Comparison of ENCODE assay signal across 5 fruit fly cellular contexts in genomic region chr3R:18745961-18746468, dm6.
A peak's percentile ranks its signal among the peaks of the same experiment; 100 is the strongest.
TF ChIP-seq lines count a peak whose summit lies in the region.

TSS of gene PGS1 (minus strand) at chr3R:18746041.
TSS of gene gwl (plus strand) at chr3R:18746370.

- TF ChIP-seq CTCF in whole organism, embryonic (GFP tag; optimal IDR thresholded peaks at IDR 0.05; lab: Kevin White, UChicago): no peak

TF ChIP-seq in whole organism, adult, 20 proteins besides CTCF, POLR2A, EP300 and RAD21 (continues in another document):
- TF ChIP-seq CG1620 (GFP tag; optimal IDR thresholded peaks at IDR 0.05; lab: Kevin White, UChicago) (peak; percentile 72), ovo (GFP tag; optimal IDR thresholded peaks at IDR 0.05; lab: Kevin White, UChicago) (peak; percentile 1), CG12768 (GFP tag; optimal IDR thresholded peaks at IDR 0.05; lab: Kevin White, UChicago) (peak; percentile 53), Crg-1 (GFP tag; optimal IDR thresholded peaks at IDR 0.05; lab: Kevin White, UChicago) (peak; percentile 51), bab1 (GFP tag; optimal IDR thresholded peaks at IDR 0.05; lab: Kevin White, UChicago) (peak; percentile 53), CG5204 (GFP tag; optimal IDR thresholded peaks at IDR 0.05; lab: Kevin White, UChicago) (peak; percentile 68), CG33017 (tag; optimal IDR thresholded peaks at IDR 0.05; lab: Kevin White, UChicago) (peak; percentile 59), Mnt (GFP tag; optimal IDR thresholded peaks at IDR 0.05; lab: Kevin White, UChicago) (peak; percentile 55), cnc (optimal IDR thresholded peaks at IDR 0.05; lab: Kevin White, UChicago) (no peak), cic (GFP tag; optimal IDR thresholded peaks at IDR 0.05; lab: Kevin White, UChicago) (no peak), CG11617 (GFP tag; optimal IDR thresholded peaks at IDR 0.05; lab: Kevin White, UChicago) (peak; percentile 78), CG7045 (GFP tag; optimal IDR thresholded peaks at IDR 0.05; lab: Kevin White, UChicago) (peak; percentile 70), toe (GFP tag; optimal IDR thresholded peaks at IDR 0.05; lab: Kevin White, UChicago) (peak; percentile 76), kay (GFP tag; lab: Kevin White, UChicago; ENCODE audit: borderline replicate concordance) (no peak), Hr96 (GFP tag; optimal IDR thresholded peaks at IDR 0.05; lab: Kevin White, UChicago) (no peak), Clk (GFP tag; optimal IDR thresholded peaks at IDR 0.05; lab: Kevin White, UChicago) (no peak), CG7101 (tag; optimal IDR thresholded peaks at IDR 0.05; lab: Kevin White, UChicago) (peak; percentile 81), tj (GFP tag; optimal IDR thresholded peaks at IDR 0.05; lab: Kevin White, UChicago) (peak; percentile 47)

TF ChIP-seq in whole organism, embryonic, 481 proteins besides CTCF, POLR2A, EP300 and RAD21 (continues in another document):
- TF ChIP-seq Fer3 (tag; optimal IDR thresholded peaks at IDR 0.05; lab: Kevin White, UChicago) (peak; percentile 75), Nf-YC (tag; optimal IDR thresholded peaks at IDR 0.05; lab: Kevin White, UChicago) (no peak), fd3F (GFP tag; optimal IDR thresholded peaks at IDR 0.05; lab: Kevin White, UChicago) (peak; percentile 69), HmgD (GFP tag; optimal IDR thresholded peaks at IDR 0.05; lab: Kevin White, UChicago) (no peak), trh (GFP tag; optimal IDR thresholded peaks at IDR 0.05; lab: Kevin White, UChicago) (peak; percentile 62), ato (GFP tag; IDR thresholded peaks at IDR 0.05; lab: Robert Waterston, UW; ENCODE audit: partially characterized antibody) (no peak), Fer2 (tag; optimal IDR thresholded peaks at IDR 0.05; lab: Kevin White, UChicago) (peak; percentile 58), CG31441 (GFP tag; IDR thresholded peaks at IDR 0.05; lab: Robert Waterston, UW) (no peak; the same call in 1 of the 2 replicates), CG2712 (tag; optimal IDR thresholded peaks at IDR 0.05; lab: Kevin White, UChicago) (peak; percentile 74), vfl (GFP tag; optimal IDR thresholded peaks at IDR 0.05; lab: Kevin White, UChicago) (peak; percentile 28), NC2β (GFP tag; optimal IDR thresholded peaks at IDR 0.05; lab: Kevin White, UChicago) (no peak), Xbp1 (GFP tag; optimal IDR thresholded peaks at IDR 0.05; lab: Kevin White, UChicago) (peak; percentile 84), sens (GFP tag; lab: Kevin White, UChicago) (peak; percentile 93), dmrt11E (tag; optimal IDR thresholded peaks at IDR 0.05; lab: Kevin White, UChicago) (peak; percentile 83), CG10267 (tag; optimal IDR thresholded peaks at IDR 0.05; lab: Kevin White, UChicago) (peak; percentile 94), CG15073 (GFP tag; optimal IDR thresholded peaks at IDR 0.05; lab: Kevin White, UChicago) (no peak), Hr78 (GFP tag; optimal IDR thresholded peaks at IDR 0.05; lab: Kevin White, UChicago) (no peak), CG2199 (GFP tag; IDR thresholded peaks at IDR 0.05; lab: Robert Waterston, UW) (no peak), cad (GFP tag; optimal IDR thresholded peaks at IDR 0.05; lab: Kevin White, UChicago) (no peak)

TF ChIP-seq in whole organism, prepupa, 60 proteins besides CTCF, POLR2A, EP300 and RAD21 (continues in another document):
- TF ChIP-seq Eip75B (GFP tag; optimal IDR thresholded peaks at IDR 0.05; lab: Kevin White, UChicago) (no peak), dsx (GFP tag; optimal IDR thresholded peaks at IDR 0.05; lab: Kevin White, UChicago; ENCODE audit: poor library complexity, severe bottlenecking) (no peak), CG3919 (GFP tag; optimal IDR thresholded peaks at IDR 0.05; lab: Kevin White, UChicago) (peak; percentile 65), dac (GFP tag; optimal IDR thresholded peaks at IDR 0.05; lab: Kevin White, UChicago) (no peak), cyc (GFP tag; optimal IDR thresholded peaks at IDR 0.05; lab: Kevin White, UChicago) (peak; percentile 66), Sox15 (GFP tag; optimal IDR thresholded peaks at IDR 0.05; lab: Kevin White, UChicago) (peak; percentile 50), Sox14 (GFP tag; optimal IDR thresholded peaks at IDR 0.05; lab: Kevin White, UChicago) (peak; percentile 49), net (GFP tag; optimal IDR thresholded peaks at IDR 0.05; lab: Kevin White, UChicago) (no peak), Sox102F (GFP tag; optimal IDR thresholded peaks at IDR 0.05; lab: Kevin White, UChicago) (no peak), CG15336 (GFP tag; IDR thresholded peaks at IDR 0.05; lab: Robert Waterston, UW) (peak; percentile 49; the same call in 1 of the 2 replicates), fd59A (GFP tag; optimal IDR thresholded peaks at IDR 0.05; lab: Kevin White, UChicago) (no peak), ss (GFP tag; optimal IDR thresholded peaks at IDR 0.05; lab: Kevin White, UChicago) (no peak), CG4318 (GFP tag; optimal IDR thresholded peaks at IDR 0.05; lab: Kevin White, UChicago) (no peak), CG8119 (GFP tag; IDR thresholded peaks at IDR 0.05; lab: Robert Waterston, UW) (peak; percentile 60; the same call in 2 of the 3 replicates), Lpt (GFP tag; optimal IDR thresholded peaks at IDR 0.05; lab: Kevin White, UChicago) (peak; percentile 32), esn (GFP tag; optimal IDR thresholded peaks at IDR 0.05; lab: Kevin White, UChicago) (peak; percentile 78), CG10631 (GFP tag; optimal IDR thresholded peaks at IDR 0.05; lab: Kevin White, UChicago) (peak; percentile 88), salr (GFP tag; optimal IDR thresholded peaks at IDR 0.05; lab: Kevin White, UChicago) (no peak), CG10669 (GFP tag; optimal IDR thresholded peaks at IDR 0.05; lab: Kevin White, UChicago) (no peak)

TF ChIP-seq in whole organism, pupa, 21 proteins besides CTCF, POLR2A, EP300 and RAD21:
- TF ChIP-seq CG34367 (tag; optimal IDR thresholded peaks at IDR 0.05; lab: Kevin White, UChicago) (peak; percentile 35), CG13204 (GFP tag; optimal IDR thresholded peaks at IDR 0.05; lab: Kevin White, UChicago) (no peak), CG32121 (GFP tag; IDR thresholded peaks at IDR 0.05; lab: Robert Waterston, UW) (peak; percentile 54), CG9948 (tag; optimal IDR thresholded peaks at IDR 0.05; lab: Kevin White, UChicago) (peak; percentile 56), rn (GFP tag; IDR thresholded peaks at IDR 0.05; lab: Robert Waterston, UW) (peak; percentile 58), EcR (GFP tag; optimal IDR thresholded peaks at IDR 0.05; lab: Kevin White, UChicago) (no peak), CG15710 (tag; optimal IDR thresholded peaks at IDR 0.05; lab: Kevin White, UChicago) (peak; percentile 69), CG8301 (tag; optimal IDR thresholded peaks at IDR 0.05; lab: Kevin White, UChicago) (no peak), fd96Ca (GFP tag; IDR thresholded peaks at IDR 0.05; lab: Robert Waterston, UW) (0 out of 3 replicates have a peak, but pooled peaks have one; percentile 5), CG10348 (GFP tag; IDR thresholded peaks at IDR 0.05; lab: Robert Waterston, UW) (no peak), Pif1B (GFP tag; optimal IDR thresholded peaks at IDR 0.05; lab: Kevin White, UChicago) (no peak), CG17806 (tag; optimal IDR thresholded peaks at IDR 0.05; lab: Kevin White, UChicago) (peak; percentile 55), gl (tag; optimal IDR thresholded peaks at IDR 0.05; lab: Kevin White, UChicago) (no peak), Ets98B (GFP tag; IDR thresholded peaks at IDR 0.05; lab: Robert Waterston, UW) (peak; percentile 34; the same call in 1 of the 2 replicates), CG12605 (GFP tag; IDR thresholded peaks at IDR 0.05; lab: Robert Waterston, UW) (peak; percentile 50; the same call in 1 of the 2 replicates), CG8159 (tag; optimal IDR thresholded peaks at IDR 0.05; lab: Kevin White, UChicago) (peak; percentile 77), Snoo (tag; optimal IDR thresholded peaks at IDR 0.05; lab: Kevin White, UChicago) (peak; percentile 57), CG14655 (GFP tag; optimal IDR thresholded peaks at IDR 0.05; lab: Kevin White, UChicago) (no peak), D1 (tag; optimal IDR thresholded peaks at IDR 0.05; lab: Kevin White, UChicago) (no peak), CG4496 (GFP tag; IDR thresholded peaks at IDR 0.05; lab: Robert Waterston, UW) (peak; percentile 68; the same call in 2 of the 3 replicates), Pif1A (GFP tag; optimal IDR thresholded peaks at IDR 0.05; lab: Kevin White, UChicago) (no peak)

TF ChIP-seq in whole organism, wandering third instar larva, 38 proteins besides CTCF, POLR2A, EP300 and RAD21:
- TF ChIP-seq foxo (GFP tag; optimal IDR thresholded peaks at IDR 0.05; lab: Kevin White, UChicago): no peak
- TF ChIP-seq sv (GFP tag; optimal IDR thresholded peaks at IDR 0.05; lab: Kevin White, UChicago): peak; percentile 78
- peak; percentile 76 for TF ChIP-seq psq (GFP tag; optimal IDR thresholded peaks at IDR 0.05; lab: Kevin White, UChicago)
- TF ChIP-seq CG32264 (GFP tag; optimal IDR thresholded peaks at IDR 0.05; lab: Kevin White, UChicago): no peak
- peak; percentile 54 for TF ChIP-seq dsf (GFP tag; optimal IDR thresholded peaks at IDR 0.05; lab: Kevin White, UChicago; ENCODE audit: borderline replicate concordance)
- peak; percentile 74 for TF ChIP-seq OdsH (GFP tag; optimal IDR thresholded peaks at IDR 0.05; lab: Kevin White, UChicago)
- TF ChIP-seq tai (GFP tag; optimal IDR thresholded peaks at IDR 0.05; lab: Kevin White, UChicago): no peak
- no peak for TF ChIP-seq dmrt93B (GFP tag; optimal IDR thresholded peaks at IDR 0.05; lab: Kevin White, UChicago)
- TF ChIP-seq jim (GFP tag; optimal IDR thresholded peaks at IDR 0.05; lab: Kevin White, UChicago): no peak
- TF ChIP-seq HLH106 (tag; optimal IDR thresholded peaks at IDR 0.05; lab: Kevin White, UChicago): peak; percentile 71
- no peak for TF ChIP-seq Hr78 (GFP tag; optimal IDR thresholded peaks at IDR 0.05; lab: Kevin White, UChicago)
- TF ChIP-seq Hr83 (GFP tag; optimal IDR thresholded peaks at IDR 0.05; lab: Kevin White, UChicago; ENCODE audit: poor library complexity, severe bottlenecking): no peak
- peak; percentile 22 for TF ChIP-seq GATAd (GFP tag; optimal IDR thresholded peaks at IDR 0.05; lab: Kevin White, UChicago)
- peak; percentile 57 for TF ChIP-seq ey (GFP tag; optimal IDR thresholded peaks at IDR 0.05; lab: Kevin White, UChicago)
- TF ChIP-seq br (GFP tag; optimal IDR thresholded peaks at IDR 0.05; lab: Kevin White, UChicago): no peak
TF ChIP-seq in whole organism, wandering third instar larva: peak in this region for 7.
